Fruit fly (Drosophila melanogaster): ENCODE data around the gene NTPase.

The NTPase gene

dm6 chr2L:2856960-2857584 is 28.6 kb downstream of the NTPase start, which contains the start of gene CG2991 (continued):
- TF ChIP-seq hth (optimal IDR thresholded peaks at IDR 0.05) (no peak), dmrt11E (tag; optimal IDR thresholded peaks at IDR 0.05) (peak; percentile 13), CG13894 (tag; optimal IDR thresholded peaks at IDR 0.05) (peak; percentile 73), CG11398 (GFP tag; optimal IDR thresholded peaks at IDR 0.05) (no peak), slp2 (GFP tag; optimal IDR thresholded peaks at IDR 0.05) (no peak), CG32532 (GFP tag; IDR thresholded peaks at IDR 0.05) (no peak), CG11247 (GFP tag; IDR thresholded peaks at IDR 0.05) (no peak), Sry-β (GFP tag; optimal IDR thresholded peaks at IDR 0.05) (peak; percentile 2), B-H1 (GFP tag; IDR thresholded peaks at IDR 0.05) (no peak), dmrt99B (tag; optimal IDR thresholded peaks at IDR 0.05) (no peak), CG12659 (GFP tag; optimal IDR thresholded peaks at IDR 0.05) (peak; percentile 75), Bdp1 (GFP tag; optimal IDR thresholded peaks at IDR 0.05) (no peak), unc-4 (GFP tag; IDR thresholded peaks at IDR 0.05; ENCODE audit: partially characterized antibody) (peak; percentile 87), sug (tag; optimal IDR thresholded peaks at IDR 0.05) (peak; percentile 63), Ets65A (GFP tag) (peak; percentile 60), wor (GFP tag; IDR thresholded peaks at IDR 0.05) (no peak), H2.0 (GFP tag; IDR thresholded peaks at IDR 0.05) (no peak), repo (GFP tag; optimal IDR thresholded peaks at IDR 0.05) (no peak), NFAT (GFP tag; IDR thresholded peaks at IDR 0.05) (no peak), Ravus (GFP tag; IDR thresholded peaks at IDR 0.05) (no peak), rib (GFP tag; IDR thresholded peaks at IDR 0.05) (peak; percentile 38; the same call in 1 of the 2 replicates), CG11723 (GFP tag; optimal IDR thresholded peaks at IDR 0.05) (no peak), amos (GFP tag; IDR thresholded peaks at IDR 0.05; ENCODE audit: partially characterized antibody) (peak; percentile 90; the same call in 1 of the 2 replicates), CG13775 (GFP tag; optimal IDR thresholded peaks at IDR 0.05) (no peak), B-H2 (GFP tag; optimal IDR thresholded peaks at IDR 0.05) (peak; percentile 64), CG15479 (GFP tag; optimal IDR thresholded peaks at IDR 0.05) (no peak), bigmax (GFP tag; optimal IDR thresholded peaks at IDR 0.05) (no peak), lbe (GFP tag; optimal IDR thresholded peaks at IDR 0.05) (peak; percentile 55), Bgb (GFP tag; IDR thresholded peaks at IDR 0.05; ENCODE audit: partially characterized antibody) (peak; percentile 91), CG11504 (tag; optimal IDR thresholded peaks at IDR 0.05) (peak; percentile 43), tup (GFP tag; optimal IDR thresholded peaks at IDR 0.05) (no peak), CG10209 (GFP tag; optimal IDR thresholded peaks at IDR 0.05) (no peak), vnd (GFP tag; IDR thresholded peaks at IDR 0.05; ENCODE audit: partially characterized antibody) (peak; percentile 59; the same call in 2 of the 3 replicates), CG7928 (GFP tag; optimal IDR thresholded peaks at IDR 0.05) (no peak), Dip2 (GFP tag; IDR thresholded peaks at IDR 0.05) (no peak), E2f1 (GFP tag; IDR thresholded peaks at IDR 0.05) (no peak), Mad (GFP tag; optimal IDR thresholded peaks at IDR 0.05) (peak; percentile 63), Aef1 (GFP tag; IDR thresholded peaks at IDR 0.05) (no peak), unpg (GFP tag; optimal IDR thresholded peaks at IDR 0.05) (peak; percentile 43), gce (GFP tag; IDR thresholded peaks at IDR 0.05) (no peak), mirr (GFP tag; optimal IDR thresholded peaks at IDR 0.05) (peak; percentile 2), Scr (GFP tag; IDR thresholded peaks at IDR 0.05; ENCODE audit: partially characterized antibody) (peak; percentile 82), CG4730 (GFP tag; IDR thresholded peaks at IDR 0.05) (no peak), CG9727 (GFP tag; optimal IDR thresholded peaks at IDR 0.05) (no peak), CG15696 (tag; optimal IDR thresholded peaks at IDR 0.05) (peak; percentile 9), CG34376 (GFP tag; optimal IDR thresholded peaks at IDR 0.05) (peak; percentile 20), CG5953 (GFP tag; IDR thresholded peaks at IDR 0.05) (no peak), CG12391 (tag; optimal IDR thresholded peaks at IDR 0.05) (peak; percentile 40), Atf6 (GFP tag; IDR thresholded peaks at IDR 0.05) (no peak), Atf-2 (GFP tag; optimal IDR thresholded peaks at IDR 0.05) (no peak)

All from whole organism, embryonic.